Worm (Caenorhabditis elegans) whole organism, dauer: ENCODE data around the gene Y67H2A.10.

Experiments
- unc-62 ChIP-seq: sonication (generic microtip); optimal IDR thresholded peaks from 2 replicates; lab custom pipeline; 2017; ENCODE audit warnings: missing biosample characterization, missing genetic modification reagents, missing genetic modification characterization

Y67H2A.10 gene

ce11 chrIV:13303442-13303841 is 14.1 kb upstream of the Y67H2A.10 start, which contains the start of gene Y67H2A.7:
Gene Y67H2A.7 (plus strand): TSS chrIV:13303742.
- no peak for TF ChIP-seq unc-62

DNA sequence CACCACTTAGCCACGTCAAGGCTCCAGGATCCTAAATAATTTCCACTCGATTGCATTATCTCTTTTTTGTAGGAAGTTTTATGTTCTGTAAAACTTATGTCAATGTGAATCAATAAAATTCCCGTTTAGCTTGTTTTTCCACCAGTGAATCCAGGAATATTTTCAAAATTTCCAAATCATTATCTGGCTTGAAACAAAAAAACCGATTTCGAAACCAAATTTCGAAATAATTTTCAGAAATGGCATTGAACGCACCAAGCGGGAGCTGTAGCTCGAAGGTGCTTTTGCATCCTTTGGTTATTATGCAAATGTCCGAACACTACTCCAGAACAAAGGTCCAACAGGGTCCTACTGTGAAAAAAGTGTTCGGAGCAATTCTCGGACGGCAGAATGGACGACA is 11.3 kb upstream of the Y67H2A.10 start, which contains the start of gene csn-6:
Gene csn-6, plus strand, starts transcription at position 234 of the 400 bp plus-strand sequence.
- TF ChIP-seq unc-62 = no peak

- no peak for TF ChIP-seq unc-62
Observed at ce11 chrIV:13300109-13300508, 10.8 kb upstream of the Y67H2A.10 start, which contains the start of gene kdp-1. Gene kdp-1 (plus strand): TSS chrIV:13300188.

- no peak for TF ChIP-seq unc-62
Observed at ce11 chrIV:13299648-13300047, 10.3 kb upstream of the Y67H2A.10 start.

DNA sequence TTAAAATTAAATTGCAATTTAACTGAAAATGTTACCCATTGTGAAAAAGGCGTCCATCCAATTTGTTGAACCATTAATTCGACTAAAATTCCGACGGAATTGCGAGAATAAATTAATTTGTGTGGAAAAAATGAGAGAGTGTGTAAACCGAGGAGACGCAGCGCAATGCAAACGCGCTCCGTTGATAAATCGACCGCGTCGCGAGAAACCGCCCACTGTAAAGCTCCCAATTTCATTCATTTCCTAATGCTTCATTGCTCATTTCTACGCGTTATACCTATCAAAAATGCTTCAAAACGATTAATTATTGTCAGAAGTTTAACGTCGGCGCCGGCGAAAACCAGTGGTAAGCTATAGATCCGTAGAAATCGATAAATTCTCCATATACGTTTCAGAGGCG is 8.4 kb upstream of the Y67H2A.10 start, which contains the start of the genes Y67H2A.2 and micu-1:
Gene Y67H2A.2, minus strand, starts transcription at position 74 of the 400 bp plus-strand sequence.
Gene micu-1, plus strand, starts transcription at position 181 of the 400 bp plus-strand sequence.
- no peak for TF ChIP-seq unc-62

ce11 chrIV:13290239-13290638 is 935 bp upstream of the Y67H2A.10 start:
- TF ChIP-seq unc-62 = no peak

DNA sequence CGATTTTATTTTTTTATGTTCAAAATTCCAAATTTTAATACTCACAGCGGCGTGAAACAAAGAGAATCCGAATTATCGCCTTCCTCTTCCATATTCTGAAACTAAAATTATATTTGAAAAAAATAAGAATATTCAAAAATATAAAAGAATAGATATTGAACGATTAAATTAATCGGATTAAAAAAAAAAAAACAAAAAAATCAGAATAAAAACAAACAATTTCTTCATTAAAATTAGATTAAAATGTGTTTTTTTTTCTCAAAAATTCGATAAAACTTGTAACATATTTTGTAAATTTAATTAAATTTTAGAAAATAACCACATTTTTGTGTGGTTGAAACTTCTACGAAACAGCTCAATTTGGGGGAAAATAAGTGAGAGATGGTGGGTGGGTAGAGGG is 6.5 kb downstream of the Y67H2A.10 start, which contains the start of gene cpsf-3:
Gene cpsf-3, minus strand, starts transcription at position 101 of the 400 bp plus-strand sequence.
- TF ChIP-seq unc-62 = no peak

DNA sequence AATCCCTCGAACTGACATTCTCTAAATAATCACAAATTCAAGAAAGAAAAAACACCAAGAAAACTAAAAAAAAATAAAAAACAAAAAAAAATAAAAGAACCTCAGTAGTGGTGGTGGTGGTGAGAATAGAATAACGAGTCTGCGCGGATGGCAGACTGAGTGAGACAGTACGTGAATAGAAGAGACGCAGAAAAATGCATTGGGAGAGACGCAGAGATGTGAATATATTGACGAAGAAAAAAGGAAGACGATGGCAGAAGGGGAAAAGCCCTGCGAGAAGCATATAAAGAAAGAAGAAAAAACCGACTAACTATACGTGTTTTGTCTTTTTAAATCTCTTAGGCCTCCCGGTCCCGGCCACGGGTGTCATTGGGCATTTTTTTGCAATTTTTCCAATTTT is 16.8 kb downstream of the Y67H2A.10 start, which contains the start of gene unc-26:
Gene unc-26, minus strand, starts transcription at position 23 of the 400 bp plus-strand sequence.
- no peak for TF ChIP-seq unc-62

- no peak for TF ChIP-seq unc-62
Observed at ce11 chrIV:13268385-13268784, 20.9 kb downstream of the Y67H2A.10 start.

DNA sequence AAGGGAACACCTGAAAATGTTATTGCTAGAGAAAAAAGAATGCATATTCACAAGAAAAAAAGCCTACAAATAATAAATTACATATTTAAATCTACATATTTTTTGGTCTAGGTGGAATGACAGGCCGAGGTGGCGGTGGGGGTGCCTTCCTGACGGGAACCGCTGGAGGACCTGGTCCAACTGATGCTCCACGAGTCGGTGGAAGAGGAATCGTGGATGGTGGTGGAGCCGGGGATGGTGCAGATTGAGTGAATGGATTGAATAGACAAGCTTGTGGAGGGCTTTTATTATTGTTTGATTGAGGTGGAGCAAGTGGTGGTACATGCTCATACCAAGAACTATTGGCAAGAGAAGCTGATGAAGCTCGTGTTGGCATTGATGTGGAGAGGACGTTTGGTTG is 27.5 kb downstream of the Y67H2A.10 start:
- no peak for TF ChIP-seq unc-62

ce11 chrIV:13258872-13259271 is 30.4 kb downstream of the Y67H2A.10 start, which contains the start of gene JC8.16:
Gene JC8.16 (plus strand): TSS chrIV:13259172.
- TF ChIP-seq unc-62 = no peak

DNA sequence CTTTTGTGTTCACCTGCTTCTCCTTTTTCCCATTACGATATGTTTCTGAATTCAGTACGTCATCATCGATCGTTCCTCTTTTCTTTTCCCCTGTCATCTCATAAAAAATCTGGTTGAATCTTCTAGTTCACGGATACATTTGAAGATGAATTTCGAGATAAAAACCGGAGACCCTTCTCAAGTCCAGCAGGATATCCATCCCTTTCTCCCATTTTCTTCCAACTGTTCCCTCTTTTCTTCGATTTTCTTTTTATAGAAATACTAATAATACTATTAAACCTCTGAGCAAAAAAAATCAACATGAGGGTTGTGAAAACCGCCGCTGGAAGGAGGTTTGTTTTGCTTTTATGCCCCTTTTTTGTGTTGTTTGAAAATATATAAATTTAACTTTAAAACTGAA is 33.4 kb downstream of the Y67H2A.10 start, which contains the start of gene bus-12:
Gene bus-12, plus strand, starts transcription at position 301 of the 400 bp plus-strand sequence.
- no peak for TF ChIP-seq unc-62

ce11 chrIV:13253841-13254240 is 35.5 kb downstream of the Y67H2A.10 start, which contains the start of gene ttr-45:
Gene ttr-45 (plus strand): TSS chrIV:13254225.
- TF ChIP-seq unc-62 = no peak

- TF ChIP-seq unc-62 = no peak
Observed at ce11 chrIV:13252211-13252610, 37.1 kb downstream of the Y67H2A.10 start, which contains the start of gene ttr-51. Gene ttr-51 (minus strand): TSS chrIV:13252311.

- TF ChIP-seq unc-62 = no peak
Observed at ce11 chrIV:13250243-13250642, 39.1 kb downstream of the Y67H2A.10 start.

DNA sequence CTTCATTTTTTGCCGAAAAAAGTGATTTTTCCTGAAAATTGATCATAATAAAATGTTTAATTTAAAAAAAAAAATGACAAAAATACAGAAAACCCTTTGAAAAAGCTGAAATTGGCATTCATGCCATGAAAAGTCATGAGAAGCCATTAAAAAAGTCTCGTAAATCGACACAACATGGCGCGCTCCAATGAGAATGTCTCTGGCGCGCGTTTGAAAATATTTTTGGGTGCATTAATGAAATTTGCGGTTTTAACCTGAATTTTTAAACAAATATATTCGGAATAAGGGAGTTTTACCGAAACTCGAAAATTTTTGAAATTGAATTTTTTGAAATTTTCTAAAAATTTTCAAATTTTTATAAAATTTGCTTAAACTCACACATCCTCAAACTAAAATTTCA is 41.5 kb downstream of the Y67H2A.10 start:
- no peak for TF ChIP-seq unc-62

ce11 chrIV:13246961-13247360 is 42.3 kb downstream of the Y67H2A.10 start, which contains the start of gene JC8.7:
Gene JC8.7 (plus strand): TSS chrIV:13247261.
- TF ChIP-seq unc-62 = no peak

DNA sequence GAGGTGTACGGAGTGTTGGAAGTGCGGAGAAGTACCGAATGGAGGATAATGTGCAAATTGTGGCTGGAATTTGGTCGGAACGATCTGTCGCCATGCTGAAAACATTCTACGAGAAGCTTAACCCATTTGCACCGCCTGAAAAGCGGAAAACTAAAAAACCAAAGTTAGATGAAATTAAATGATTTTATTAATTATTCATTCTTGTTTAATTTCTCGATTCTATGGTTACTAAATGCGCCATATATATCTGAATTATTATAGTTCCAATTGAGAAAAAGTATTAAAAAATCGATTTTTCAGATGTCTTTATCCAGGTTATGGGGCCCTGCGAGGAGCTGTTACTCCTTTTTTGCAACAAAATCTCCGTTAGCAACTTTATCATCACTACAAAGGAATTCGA is 45.3 kb downstream of the Y67H2A.10 start, which contains the start of gene cox-11:
Gene cox-11, plus strand, starts transcription at position 301 of the 400 bp plus-strand sequence.
- TF ChIP-seq unc-62 = no peak
